Worm (Caenorhabditis elegans) whole organism, L3 larva: ENCODE results near the gene ufbp-1.

Experiments used
- R02D3.7 ChIP-seq: fragments of 150-350 bp; optimal IDR thresholded peaks from 2 replicates; lab custom pipeline; 2014; ENCODE audit warnings: missing biosample characterization, missing genetic modification characterization
- ZK546.5 ChIP-seq: sonication (generic microtip); optimal IDR thresholded peaks from 2 replicates; lab custom pipeline; 2017; ENCODE audit warnings: missing biosample characterization, missing genetic modification characterization
- aly-2 ChIP-seq: fragments of 150-350 bp; optimal IDR thresholded peaks from 2 replicates; lab custom pipeline; 2014; ENCODE audit warnings: missing biosample characterization, missing genetic modification characterization
- ama-1 ChIP-seq: fragments of 150-350 bp; optimal IDR thresholded peaks from 2 replicates; lab custom pipeline; 2018
- ceh-16 ChIP-seq: sonication (generic microtip); optimal IDR thresholded peaks from 2 replicates; lab custom pipeline; 2017; ENCODE audit warnings: missing biosample characterization, missing genetic modification characterization
- ceh-28 ChIP-seq: fragments of 150-350 bp; optimal IDR thresholded peaks from 2 replicates; lab custom pipeline; 2014; ENCODE audit warnings: missing biosample characterization, missing genetic modification reagents, missing genetic modification characterization
- ceh-82 ChIP-seq: fragments of 150-350 bp; optimal IDR thresholded peaks from 2 replicates; lab custom pipeline; 2014; ENCODE audit warnings: missing biosample characterization, missing genetic modification characterization
- ceh-9 ChIP-seq: sonication (generic microtip); optimal IDR thresholded peaks from 2 replicates; lab custom pipeline; 2018; ENCODE audit warnings: missing biosample characterization, missing genetic modification characterization
- daf-12 ChIP-seq: fragments of 150-350 bp; optimal IDR thresholded peaks from 2 replicates; lab custom pipeline; 2014; ENCODE audit warnings: missing biosample characterization, missing genetic modification reagents, missing genetic modification characterization
- egl-27 ChIP-seq: sonication (generic microtip); optimal IDR thresholded peaks from 4 replicates; lab custom pipeline; 2017; ENCODE audit warnings: missing biosample characterization, missing genetic modification reagents, missing genetic modification characterization
- egl-5 ChIP-seq: fragments of 150-350 bp; optimal IDR thresholded peaks from 2 replicates; lab custom pipeline; 2017; ENCODE audit warnings: missing biosample characterization, missing genetic modification reagents, missing genetic modification characterization, inconsistent platforms
- elt-1 ChIP-seq: fragments of 150-350 bp; optimal IDR thresholded peaks from 2 replicates; lab custom pipeline; 2014; ENCODE audit warnings: missing biosample characterization, missing genetic modification characterization
- elt-2 ChIP-seq: sonication (generic microtip); optimal IDR thresholded peaks from 2 replicates; lab custom pipeline; 2016; ENCODE audit warnings: missing genetic modification reagents, mild to moderate bottlenecking, missing genetic modification characterization, missing compliant biosample characterization
- elt-3 ChIP-seq, 3 experiments: fragments of 150-350 bp in 1 of 3; sonication (generic microtip) in 2 of 3; optimal IDR thresholded peaks; 2 replicates in 2 of 3; 4 replicates in 1 of 3; lab custom pipeline; 2014 to 2017; ENCODE audit warnings: missing biosample characterization in 3 of 3, missing genetic modification characterization in 3 of 3
- eor-1 ChIP-seq, 2 experiments: fragments of 150-350 bp; optimal IDR thresholded peaks; 2 replicates each; lab custom pipeline; 2014 to 2018; ENCODE audit warnings: missing biosample characterization in 2 of 2, missing genetic modification characterization in 2 of 2
- fkh-10 ChIP-seq: sonication (generic microtip); optimal IDR thresholded peaks from 2 replicates; lab custom pipeline; 2017; ENCODE audit warnings: missing biosample characterization, missing genetic modification reagents, missing genetic modification characterization
- fos-1 ChIP-seq: fragments of 150-350 bp; optimal IDR thresholded peaks from 2 replicates; lab custom pipeline; 2014; ENCODE audit warnings: missing biosample characterization, missing genetic modification characterization
- hmg-11 ChIP-seq: sonication (generic microtip); optimal IDR thresholded peaks from 2 replicates; lab custom pipeline; 2016; ENCODE audit warnings: missing genetic modification characterization, missing compliant biosample characterization
- jun-1 ChIP-seq: fragments of 150-350 bp; optimal IDR thresholded peaks from 2 replicates; lab custom pipeline; 2014; ENCODE audit warnings: missing biosample characterization, missing genetic modification reagents, missing genetic modification characterization
- lin-15B ChIP-seq: fragments of 150-350 bp; optimal IDR thresholded peaks from 2 replicates; lab custom pipeline; 2014; ENCODE audit warnings: missing biosample characterization, missing genetic modification characterization
- lin-39 ChIP-seq: fragments of 150-350 bp; optimal IDR thresholded peaks from 2 replicates; lab custom pipeline; 2018; ENCODE audit warnings: missing biosample characterization, missing genetic modification reagents, missing genetic modification characterization
- lsy-12 ChIP-seq: sonication (generic microtip); optimal IDR thresholded peaks from 2 replicates; lab custom pipeline; 2016; ENCODE audit warnings: mild to moderate bottlenecking, missing genetic modification characterization, missing compliant biosample characterization
- mdl-1 ChIP-seq: fragments of 150-350 bp; optimal IDR thresholded peaks from 2 replicates; lab custom pipeline; 2014; ENCODE audit warnings: missing biosample characterization, missing genetic modification characterization
- mml-1 ChIP-seq: fragments of 150-350 bp; sonication (generic microtip); optimal IDR thresholded peaks from 3 replicates; lab custom pipeline; 2014; ENCODE audit warnings: missing biosample characterization, missing genetic modification characterization
- nfya-1 ChIP-seq: sonication (generic microtip); optimal IDR thresholded peaks from 2 replicates; lab custom pipeline; 2017; ENCODE audit warnings: missing genetic modification characterization, mild to moderate bottlenecking, missing compliant biosample characterization, antibody characterized with exemption, moderate library complexity; ENCODE audit not compliant: insufficient read depth
- nhr-11 ChIP-seq: fragments of 150-350 bp; optimal IDR thresholded peaks from 2 replicates; lab custom pipeline; 2014; ENCODE audit warnings: missing biosample characterization, missing genetic modification characterization
- nhr-23 ChIP-seq: fragments of 150-350 bp; optimal IDR thresholded peaks from 2 replicates; lab custom pipeline; 2014; ENCODE audit warnings: missing biosample characterization, missing genetic modification reagents, missing genetic modification characterization
- nhr-237 ChIP-seq: fragments of 150-350 bp; optimal IDR thresholded peaks from 2 replicates; lab custom pipeline; 2014; ENCODE audit warnings: missing biosample characterization, missing genetic modification characterization
- nhr-25 ChIP-seq: sonication (generic microtip); optimal IDR thresholded peaks from 2 replicates; lab custom pipeline; 2017; ENCODE audit warnings: missing biosample characterization, missing genetic modification characterization
- nhr-28 ChIP-seq: fragments of 150-350 bp; optimal IDR thresholded peaks from 2 replicates; lab custom pipeline; 2014; ENCODE audit warnings: missing biosample characterization, missing genetic modification characterization
- nhr-43 ChIP-seq: sonication (generic microtip); optimal IDR thresholded peaks from 2 replicates; lab custom pipeline; 2016; ENCODE audit warnings: mild to moderate bottlenecking, missing genetic modification characterization, missing compliant biosample characterization; ENCODE audit not compliant: poor library complexity, severe bottlenecking
- nhr-67 ChIP-seq: fragments of 150-350 bp; optimal IDR thresholded peaks from 2 replicates; lab custom pipeline; 2014; ENCODE audit warnings: missing biosample characterization, missing genetic modification characterization
- nhr-76 ChIP-seq: fragments of 150-350 bp; sonication (generic microtip); optimal IDR thresholded peaks from 5 replicates; lab custom pipeline; 2014; ENCODE audit warnings: missing biosample characterization, missing genetic modification characterization
- nhr-77 ChIP-seq: fragments of 150-350 bp; optimal IDR thresholded peaks from 2 replicates; lab custom pipeline; 2014; ENCODE audit warnings: missing biosample characterization, missing genetic modification characterization
- pha-4 ChIP-seq: fragments of 150-350 bp; optimal IDR thresholded peaks from 2 replicates; lab custom pipeline; 2014; ENCODE audit warnings: missing biosample characterization, missing genetic modification reagents, missing genetic modification characterization
- pqm-1 ChIP-seq: fragments of 150-350 bp; optimal IDR thresholded peaks from 2 replicates; lab custom pipeline; 2017; ENCODE audit warnings: missing biosample characterization, missing genetic modification characterization, inconsistent platforms
- sea-2 ChIP-seq: fragments of 150-350 bp; sonication (generic microtip); optimal IDR thresholded peaks from 4 replicates; lab custom pipeline; 2014; ENCODE audit warnings: missing biosample characterization, missing genetic modification reagents, missing genetic modification characterization
- skn-1 ChIP-seq: fragments of 150-350 bp; optimal IDR thresholded peaks from 2 replicates; lab custom pipeline; 2014; ENCODE audit warnings: missing biosample characterization, missing genetic modification characterization
- snpc-4 ChIP-seq: fragments of 150-350 bp; optimal IDR thresholded peaks from 2 replicates; lab custom pipeline; 2014; ENCODE audit warnings: missing biosample characterization, missing genetic modification characterization
- tbx-2 ChIP-seq: sonication (generic microtip); optimal IDR thresholded peaks from 2 replicates; lab custom pipeline; 2016; ENCODE audit warnings: mild to moderate bottlenecking, missing genetic modification characterization, missing compliant biosample characterization
- unc-39 ChIP-seq: sonication (generic microtip); optimal IDR thresholded peaks from 4 replicates; lab custom pipeline; 2017; ENCODE audit warnings: missing biosample characterization, missing genetic modification characterization
- unc-62 ChIP-seq: fragments of 150-350 bp; sonication (generic microtip); optimal IDR thresholded peaks from 4 replicates; lab custom pipeline; 2014; ENCODE audit warnings: missing biosample characterization, missing genetic modification reagents, missing genetic modification characterization
- zag-1 ChIP-seq: fragments of 150-350 bp; optimal IDR thresholded peaks from 2 replicates; lab custom pipeline; 2014; ENCODE audit warnings: missing biosample characterization, missing genetic modification characterization
- ztf-11 ChIP-seq: fragments of 150-350 bp; optimal IDR thresholded peaks from 2 replicates; lab custom pipeline; 2014; ENCODE audit warnings: missing biosample characterization, missing genetic modification characterization

Gene ufbp-1

DNA sequence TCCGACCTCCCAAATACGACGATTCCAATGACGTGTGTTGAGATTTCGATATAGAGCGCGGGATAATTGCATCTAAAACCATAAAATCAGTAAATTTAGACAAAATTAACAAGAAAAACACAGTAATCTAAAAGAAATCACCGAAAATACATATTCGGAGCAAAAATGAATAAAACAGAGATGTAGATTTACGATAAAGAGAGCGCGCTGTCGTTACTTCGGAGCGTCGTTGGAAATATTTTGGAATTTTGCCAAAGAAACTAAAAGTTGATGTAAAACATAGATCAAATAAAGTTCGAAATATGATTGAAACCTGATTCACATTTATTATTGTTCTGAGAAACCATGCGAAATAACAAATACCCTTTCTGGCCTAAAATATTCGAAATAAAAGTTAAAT, 11.3 kb downstream of the ufbp-1 start, which contains the start of gene ZK1236.5:
Gene ZK1236.5, minus strand, starts transcription at position 72 of the 400 bp plus-strand sequence.
- TF ChIP-seq lin-39 (tag; lab: Kevin White, UChicago) (no peak), nfya-1 (peak; percentile 56), pha-4 (peak; percentile 68), hmg-11 (tag; lab: Kevin White, UChicago) (peak; percentile 25), R02D3.7 (tag; lab: Kevin White, UChicago) (peak; percentile 95), ztf-11 (tag; lab: Kevin White, UChicago) (no peak), lin-15B (peak; percentile 55)

DNA sequence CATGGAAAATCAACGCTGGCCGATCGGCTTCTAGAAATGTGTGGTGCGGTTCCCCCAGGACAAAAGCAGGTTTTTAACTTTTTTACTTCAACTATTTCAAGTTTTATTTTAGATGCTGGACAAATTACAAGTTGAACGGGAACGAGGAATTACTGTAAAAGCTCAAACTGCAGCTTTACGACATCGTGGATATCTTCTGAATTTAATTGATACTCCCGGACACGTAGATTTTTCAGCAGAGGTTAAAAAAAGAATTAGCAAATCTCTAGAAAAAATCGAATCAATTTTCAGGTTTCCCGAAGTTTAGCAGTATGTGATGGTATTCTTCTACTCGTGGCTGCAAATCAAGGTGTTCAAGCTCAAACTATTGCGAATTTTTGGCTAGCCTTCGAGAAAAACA, 13.9 kb downstream of the ufbp-1 start:
- no peak for TF ChIP-seq eor-1 (tag; optimal IDR thresholded peaks at IDR 0.05; lab: Kevin White, UChicago)
- no peak for TF ChIP-seq pqm-1 (tag; lab: Kevin White, UChicago)
- TF ChIP-seq lsy-12 (tag; lab: Kevin White, UChicago): no peak
- no peak for TF ChIP-seq zag-1 (tag; lab: Kevin White, UChicago)
- no peak for TF ChIP-seq nhr-23

ce11 chrIII:8429035-8429434, 14.4 kb downstream of the ufbp-1 start, which contains the start of gene ZK1236.1:
Gene ZK1236.1 (plus strand): TSS chrIII:8429297.
- TF ChIP-seq lin-15B: no peak
- no peak for TF ChIP-seq ama-1 (lab: Kevin White, UChicago)
- TF ChIP-seq unc-39 (tag; lab: Kevin White, UChicago): no peak
- TF ChIP-seq ceh-16 (tag; lab: Kevin White, UChicago): no peak
- TF ChIP-seq egl-5: no peak
- no peak for TF ChIP-seq nhr-77 (tag; lab: Kevin White, UChicago)
- TF ChIP-seq zag-1 (tag; lab: Kevin White, UChicago): no peak
- TF ChIP-seq elt-1: no peak
- no peak for TF ChIP-seq ztf-11 (tag; lab: Kevin White, UChicago)
- TF ChIP-seq aly-2 (tag; lab: Kevin White, UChicago): no peak
- peak; percentile 46 for TF ChIP-seq pha-4
- TF ChIP-seq unc-62 (GFP tag; lab: Kevin White, UChicago): no peak
- no peak for TF ChIP-seq fkh-10
- TF ChIP-seq nhr-25 (tag; lab: Kevin White, UChicago): no peak
- TF ChIP-seq nfya-1: peak; percentile 38
- no peak for TF ChIP-seq skn-1 (tag; lab: Kevin White, UChicago)

- TF ChIP-seq nhr-25 (tag; lab: Kevin White, UChicago) (peak; percentile 14), daf-12 (no peak), nhr-23 (peak; percentile 12), pha-4 (peak; percentile 35), nfya-1 (peak; percentile 35)
Observed at ce11 chrIII:8426271-8426670, 17.1 kb downstream of the ufbp-1 start, which contains the start of gene cec-1. Gene cec-1 (plus strand): TSS chrIII:8426333.

ce11 chrIII:8425076-8425475, 18.3 kb downstream of the ufbp-1 start:
- TF ChIP-seq nhr-11 (tag; lab: Kevin White, UChicago): peak; percentile 22
- TF ChIP-seq ceh-28 (tag; lab: Kevin White, UChicago): peak; percentile 18
- TF ChIP-seq nhr-28 (tag; lab: Kevin White, UChicago): no peak
- no peak for TF ChIP-seq ceh-16 (tag; lab: Kevin White, UChicago)
- TF ChIP-seq egl-27 (tag; lab: Kevin White, UChicago): no peak
- TF ChIP-seq pqm-1 (tag; lab: Kevin White, UChicago): peak; percentile 74
- TF ChIP-seq ama-1 (lab: Kevin White, UChicago): peak; percentile 49
- peak; percentile 49 for TF ChIP-seq nhr-43
- no peak for TF ChIP-seq mdl-1 (tag; lab: Kevin White, UChicago)
- peak; percentile 81 for TF ChIP-seq jun-1 (tag; lab: Kevin White, UChicago)
- TF ChIP-seq unc-62 (GFP tag; lab: Kevin White, UChicago): no peak
- no peak for TF ChIP-seq elt-3 (tag; optimal IDR thresholded peaks at IDR 0.05; lab: Kevin White, UChicago)
- TF ChIP-seq nhr-237 (tag; lab: Kevin White, UChicago): no peak
- no peak for TF ChIP-seq unc-39 (tag; lab: Kevin White, UChicago)
- TF ChIP-seq eor-1 (tag; optimal IDR thresholded peaks at IDR 0.05; lab: Kevin White, UChicago): no peak
- no peak for TF ChIP-seq fos-1 (tag; lab: Kevin White, UChicago)
- TF ChIP-seq snpc-4: peak; percentile 80
- TF ChIP-seq elt-2 (tag; lab: Kevin White, UChicago): peak; percentile 74
- TF ChIP-seq nhr-77 (tag; lab: Kevin White, UChicago): no peak
- no peak for TF ChIP-seq fkh-10
- no peak for TF ChIP-seq ZK546.5
- no peak for TF ChIP-seq nhr-76 (tag; lab: Kevin White, UChicago)
- peak; percentile 42 for TF ChIP-seq lin-39 (tag; lab: Kevin White, UChicago)
- no peak for TF ChIP-seq sea-2 (GFP tag; lab: Kevin White, UChicago)
- TF ChIP-seq lin-15B: peak; percentile 22
- no peak for TF ChIP-seq zag-1 (tag; lab: Kevin White, UChicago)
- peak; percentile 83 for TF ChIP-seq skn-1 (tag; lab: Kevin White, UChicago)
- TF ChIP-seq tbx-2: peak; percentile 30
- TF ChIP-seq mml-1: no peak
- peak; percentile 67 for TF ChIP-seq pha-4
- TF ChIP-seq ceh-9 (tag; lab: Kevin White, UChicago): no peak
- TF ChIP-seq ztf-11 (tag; lab: Kevin White, UChicago): no peak
- no peak for TF ChIP-seq ceh-82 (tag; lab: Kevin White, UChicago)
- no peak for TF ChIP-seq nhr-67
